Fruit fly (Drosophila melanogaster) whole organism, embryonic: ENCODE measurements around the gene UbcE2H.

ENCODE experiments used
- Abd-B ChIP-seq: fragments of 200-800 bp; sonication (Bioruptor generic); optimal IDR thresholded peaks from 2 replicates; lab custom pipeline; 2018; ENCODE audit warnings: missing biosample characterization, mild to moderate bottlenecking, missing genetic modification characterization, moderate library complexity
- CG11504 ChIP-seq: fragments of 200-800 bp; sonication (Bioruptor generic); optimal IDR thresholded peaks from 3 replicates; lab custom pipeline; 2019; ENCODE audit warnings: missing biosample characterization, mild to moderate bottlenecking, missing genetic modification characterization, moderate library complexity
- CG12299 ChIP-seq: fragments of 200-800 bp; sonication (Bioruptor generic); optimal IDR thresholded peaks from 2 replicates; lab custom pipeline; 2018; ENCODE audit warnings: missing biosample characterization, mild to moderate bottlenecking, missing genetic modification characterization
- CG12391 ChIP-seq: fragments of 200-800 bp; sonication (Bioruptor generic); optimal IDR thresholded peaks from 3 replicates; lab custom pipeline; 2018; ENCODE audit warnings: missing biosample characterization, mild to moderate bottlenecking, missing genetic modification characterization, moderate library complexity
- CG12744 ChIP-seq: fragments of 200-800 bp; sonication (Bioruptor generic); optimal IDR thresholded peaks from 2 replicates; lab custom pipeline; 2016; ENCODE audit warnings: missing biosample characterization, missing genetic modification characterization
- CG13775 ChIP-seq: fragments of 200-800 bp; sonication (Bioruptor generic); optimal IDR thresholded peaks from 3 replicates; lab custom pipeline; 2017; ENCODE audit warnings: missing biosample characterization, mild to moderate bottlenecking, missing genetic modification characterization
- CG15601 ChIP-seq: fragments of 200-800 bp; sonication (Bioruptor generic); optimal IDR thresholded peaks from 3 replicates; lab custom pipeline; 2019; ENCODE audit warnings: missing biosample characterization, mild to moderate bottlenecking, missing genetic modification characterization, moderate library complexity
- CG17829 ChIP-seq: fragments of 200-800 bp; optimal IDR thresholded peaks from 2 replicates; lab custom pipeline; 2019; ENCODE audit warnings: missing biosample characterization, mild to moderate bottlenecking, missing genetic modification characterization, moderate library complexity
- CG18011 ChIP-seq: fragments of 200-800 bp; sonication (Bioruptor generic); optimal IDR thresholded peaks from 2 replicates; lab custom pipeline; 2017; ENCODE audit warnings: missing biosample characterization, missing genetic modification characterization, mild to moderate bottlenecking, moderate library complexity, missing genotype
- CG2129 ChIP-seq: fragments of 200-800 bp; sonication (Bioruptor generic); IDR thresholded peaks from 2 replicates; pipeline ENCODE4 v1.3.6; 2022; ENCODE audit warnings: missing biosample characterization, missing genetic modification characterization; ENCODE audit not compliant: partially characterized antibody
- CG2875 ChIP-seq: fragments of 200-800 bp; sonication (Bioruptor generic); optimal IDR thresholded peaks from 2 replicates; lab custom pipeline; 2017; ENCODE audit warnings: missing biosample characterization, mild to moderate bottlenecking, missing genetic modification characterization, missing genetic modification reagents
- CG3065 ChIP-seq: fragments of 200-800 bp; sonication (Bioruptor generic); optimal IDR thresholded peaks from 2 replicates; lab custom pipeline; 2016; ENCODE audit warnings: missing biosample characterization, missing genetic modification characterization
- CG32767 ChIP-seq: fragments of 200-800 bp; sonication (Bioruptor generic); IDR thresholded peaks from 2 replicates; pipeline ENCODE4 v1.3.6; 2022; ENCODE audit warnings: missing biosample characterization, missing genetic modification characterization
- CG34224 ChIP-seq: fragments of 200-800 bp; sonication (Bioruptor generic); IDR thresholded peaks from 3 replicates; pipeline ENCODE4 v1.3.6; 2022; ENCODE audit warnings: missing biosample characterization, missing genetic modification characterization; ENCODE audit not compliant: partially characterized antibody
- CG34376 ChIP-seq: fragments of 200-800 bp; sonication (Bioruptor generic); optimal IDR thresholded peaks from 2 replicates; lab custom pipeline; 2018; ENCODE audit warnings: missing biosample characterization, mild to moderate bottlenecking, missing genetic modification characterization
- CG34422 ChIP-seq: fragments of 200-800 bp; sonication (Bioruptor generic); IDR thresholded peaks from 3 replicates; pipeline ENCODE4 v1.3.6; 2022; ENCODE audit warnings: missing biosample characterization, missing genetic modification characterization
- CG3995 ChIP-seq: fragments of 200-800 bp; sonication (Bioruptor generic); optimal IDR thresholded peaks from 3 replicates; lab custom pipeline; 2016; ENCODE audit warnings: missing biosample characterization, missing genetic modification characterization
- CG4360 ChIP-seq: fragments of 200-800 bp; sonication (Bioruptor generic); IDR thresholded peaks from 2 replicates; pipeline ENCODE4 v1.3.6; 2022; ENCODE audit warnings: missing biosample characterization, missing genetic modification characterization
- CG6791 ChIP-seq: fragments of 200-800 bp; sonication (Bioruptor generic); IDR thresholded peaks from 3 replicates; pipeline ENCODE4 v1.3.6; 2022; ENCODE audit warnings: missing biosample characterization, missing genetic modification characterization; ENCODE audit not compliant: partially characterized antibody
- CG6854 ChIP-seq: fragments of 200-800 bp; sonication (Bioruptor generic); optimal IDR thresholded peaks from 3 replicates; lab custom pipeline; 2017; ENCODE audit warnings: missing biosample characterization, mild to moderate bottlenecking, missing genetic modification characterization
- CG7987 ChIP-seq: fragments of 200-800 bp; sonication (Bioruptor generic); optimal IDR thresholded peaks from 2 replicates; lab custom pipeline; 2018; ENCODE audit warnings: missing biosample characterization, mild to moderate bottlenecking, missing genetic modification characterization, moderate library complexity
- Dll ChIP-seq: fragments of 200-800 bp; sonication (Bioruptor generic); IDR thresholded peaks from 4 replicates; pipeline ENCODE4 v1.3.6; 2022; ENCODE audit warnings: missing biosample characterization, missing genetic modification characterization; ENCODE audit not compliant: partially characterized antibody
- Doc3 ChIP-seq: fragments of 200-800 bp; sonication (Bioruptor generic); IDR thresholded peaks from 3 replicates; pipeline ENCODE4 v1.3.6; 2022; ENCODE audit warnings: missing biosample characterization, missing genetic modification characterization; ENCODE audit not compliant: partially characterized antibody
- E2f2 ChIP-seq: fragments of 200-800 bp; sonication (Bioruptor generic); IDR thresholded peaks from 2 replicates; pipeline ENCODE4 v1.3.6; 2022; ENCODE audit warnings: missing biosample characterization, missing genetic modification characterization
- Ets65A ChIP-seq: fragments of 200-800 bp; sonication (Bioruptor generic); peaks from one replicate; lab custom pipeline; 2016; ENCODE audit warnings: missing biosample characterization, missing genetic modification characterization
- HmgZ ChIP-seq: fragments of 200-800 bp; sonication (Bioruptor generic); optimal IDR thresholded peaks from 2 replicates; lab custom pipeline; 2018; ENCODE audit warnings: missing biosample characterization, mild to moderate bottlenecking, missing genetic modification characterization
- Med ChIP-seq: fragments of 200-800 bp; sonication (Bioruptor generic); peaks from one replicate; lab custom pipeline; 2016; ENCODE audit warnings: missing biosample characterization, missing genetic modification characterization, mild to moderate bottlenecking, inconsistent platforms, moderate library complexity
- Mes4 ChIP-seq: fragments of 200-800 bp; sonication (Bioruptor generic); optimal IDR thresholded peaks from 2 replicates; lab custom pipeline; 2016; ENCODE audit warnings: missing biosample characterization, missing genetic modification characterization
- Myb ChIP-seq: fragments of 200-800 bp; sonication (Bioruptor generic); optimal IDR thresholded peaks from 2 replicates; lab custom pipeline; 2016; ENCODE audit warnings: missing biosample characterization, missing genetic modification characterization
- Nf-YC ChIP-seq: fragments of 200-800 bp; optimal IDR thresholded peaks from 3 replicates; lab custom pipeline; 2019; ENCODE audit warnings: missing biosample characterization, mild to moderate bottlenecking, missing genetic modification characterization, moderate library complexity
- Opbp ChIP-seq: fragments of 200-800 bp; sonication (Bioruptor generic); IDR thresholded peaks from 3 replicates; pipeline ENCODE4 v1.3.6; 2022; ENCODE audit warnings: missing biosample characterization, missing genetic modification characterization; ENCODE audit not compliant: partially characterized antibody
- Scr ChIP-seq: fragments of 200-800 bp; sonication (Bioruptor generic); IDR thresholded peaks from 2 replicates; pipeline ENCODE4 v1.3.6; 2022; ENCODE audit warnings: missing biosample characterization, missing genetic modification characterization; ENCODE audit not compliant: partially characterized antibody
- Trl ChIP-seq, 3 experiments: fragments of >200 bp in 2 of 3; fragments of 200-800 bp in 1 of 3; sonication (Bioruptor generic) in 1 of 3; optimal IDR thresholded peaks; 2 replicates in 1 of 3; 3 replicates in 2 of 3; lab custom pipeline; 2016 to 2017; ENCODE audit warnings: missing biosample characterization in 1 of 3, missing genetic modification characterization in 1 of 3
- ara ChIP-seq: fragments of 200-800 bp; sonication (Bioruptor generic); IDR thresholded peaks from 2 replicates; pipeline ENCODE4 v1.3.6; 2022; ENCODE audit warnings: missing biosample characterization, missing genetic modification characterization
- ato ChIP-seq: fragments of 200-800 bp; sonication (Bioruptor generic); IDR thresholded peaks from 2 replicates; pipeline ENCODE4 v1.3.6; 2022; ENCODE audit warnings: missing biosample characterization, missing genetic modification characterization; ENCODE audit not compliant: partially characterized antibody
- az2 ChIP-seq: fragments of 200-800 bp; sonication (Bioruptor generic); optimal IDR thresholded peaks from 3 replicates; lab custom pipeline; 2016; ENCODE audit warnings: missing biosample characterization, missing genetic modification characterization
- ewg ChIP-seq: fragments of 200-800 bp; sonication (Bioruptor generic); optimal IDR thresholded peaks from 3 replicates; lab custom pipeline; 2017; ENCODE audit warnings: mild to moderate bottlenecking, missing biosample characterization, missing genetic modification reagents, missing genetic modification characterization
- hbn ChIP-seq: fragments of 200-800 bp; sonication (Bioruptor generic); IDR thresholded peaks from 2 replicates; pipeline ENCODE4 v1.3.6; 2022; ENCODE audit warnings: missing biosample characterization, missing genetic modification characterization; ENCODE audit not compliant: partially characterized antibody
- nerfin-2 ChIP-seq: fragments of 200-800 bp; sonication (Bioruptor generic); IDR thresholded peaks from 2 replicates; pipeline ENCODE4 v1.3.6; 2022; ENCODE audit warnings: missing biosample characterization, missing genetic modification characterization; ENCODE audit not compliant: partially characterized antibody
- onecut ChIP-seq: fragments of 200-800 bp; sonication (Bioruptor generic); IDR thresholded peaks from 2 replicates; pipeline ENCODE4 v1.3.6; 2022; ENCODE audit warnings: missing biosample characterization, missing genetic modification characterization
- pfk ChIP-seq: fragments of 200-800 bp; sonication (Bioruptor generic); optimal IDR thresholded peaks from 2 replicates; lab custom pipeline; 2018; ENCODE audit warnings: missing biosample characterization, mild to moderate bottlenecking, missing genetic modification characterization, moderate library complexity
- psq ChIP-seq: fragments of 200-800 bp; sonication (Bioruptor generic); optimal IDR thresholded peaks from 2 replicates; lab custom pipeline; 2017; ENCODE audit warnings: missing biosample characterization, missing genetic modification characterization
- row ChIP-seq: fragments of 200-800 bp; sonication (Bioruptor generic); IDR thresholded peaks from 3 replicates; pipeline ENCODE4 v1.3.6; 2022; ENCODE audit warnings: missing biosample characterization, missing genetic modification characterization
- seq ChIP-seq: fragments of 200-800 bp; sonication (Bioruptor generic); IDR thresholded peaks from 2 replicates; pipeline ENCODE4 v1.3.6; 2022; ENCODE audit warnings: missing biosample characterization, missing genetic modification characterization
- ssp ChIP-seq: fragments of 200-800 bp; sonication (Bioruptor generic); IDR thresholded peaks from 2 replicates; pipeline ENCODE4 v1.3.6; 2022; ENCODE audit warnings: missing biosample characterization, missing genetic modification characterization
- trem ChIP-seq: fragments of 200-800 bp; optimal IDR thresholded peaks from 3 replicates; lab custom pipeline; 2019; ENCODE audit warnings: missing biosample characterization, mild to moderate bottlenecking, missing genetic modification characterization, moderate library complexity
- ttk ChIP-seq: fragments of 200-800 bp; sonication (Bioruptor generic); IDR thresholded peaks from 2 replicates; pipeline ENCODE4 v2.1.2; 2022; ENCODE audit warnings: missing biosample characterization, missing genetic modification characterization

Gene UbcE2H

dm6 chrX:8129204-8129997 is 35.5 kb upstream of the UbcE2H start, which contains the start of gene CG2116 (continued):
- TF ChIP-seq trem (tag; lab: Kevin White, UChicago) (peak; percentile 36), CG4360 (peak; percentile 54), az2 (GFP tag; lab: Kevin White, UChicago) (no peak), seq (GFP tag; lab: Robert Waterston, UW) (no peak), CG32767 (GFP tag; lab: Robert Waterston, UW) (no peak), hbn (GFP tag; lab: Robert Waterston, UW) (peak; percentile 59; the same call in 1 of the 2 replicates), Opbp (GFP tag; lab: Robert Waterston, UW) (peak; percentile 43; the same call in 2 of the 3 replicates), CG34224 (GFP tag; lab: Robert Waterston, UW) (peak; percentile 53; the same call in 2 of the 3 replicates), nerfin-2 (GFP tag; lab: Robert Waterston, UW) (0 out of 2 replicates have a peak, but pooled peaks have one; percentile 23), CG6854 (GFP tag; lab: Kevin White, UChicago) (no peak), ato (peak; percentile 63), CG7987 (GFP tag; lab: Kevin White, UChicago) (no peak), CG34422 (0 out of 3 replicates have a peak, but pooled peaks have one; percentile 16), CG17829 (tag; lab: Kevin White, UChicago) (peak; percentile 3), CG3065 (GFP tag; lab: Kevin White, UChicago) (no peak), CG12391 (tag; lab: Kevin White, UChicago) (peak; percentile 22), ssp (GFP tag; lab: Robert Waterston, UW) (peak; percentile 57; the same call in 1 of the 2 replicates), Dll (GFP tag; lab: Robert Waterston, UW) (peak; percentile 79), Nf-YC (peak; percentile 20), E2f2 (GFP tag; lab: Robert Waterston, UW) (peak; percentile 84), ara (no peak), CG12299 (tag; lab: Kevin White, UChicago) (no peak), Ets65A (GFP tag; lab: Kevin White, UChicago) (peak; percentile 70), CG6791 (GFP tag; lab: Robert Waterston, UW) (peak; percentile 64), Abd-B (GFP tag; lab: Kevin White, UChicago) (peak; percentile 6), CG2875 (GFP tag; lab: Kevin White, UChicago) (no peak), Scr (GFP tag; lab: Robert Waterston, UW) (peak; percentile 79), Mes4 (GFP tag; lab: Kevin White, UChicago) (no peak), Trl (optimal IDR thresholded peaks at IDR 0.05; lab: Kevin White, UChicago) (no peak), Trl (GFP tag; optimal IDR thresholded peaks at IDR 0.05; lab: Kevin White, UChicago) (no peak), CG13775 (no peak), CG12744 (GFP tag; lab: Kevin White, UChicago) (no peak), Med (peak; percentile 74), Doc3 (GFP tag; lab: Robert Waterston, UW) (peak; percentile 64), pfk (no peak), CG18011 (GFP tag; lab: Kevin White, UChicago) (no peak), CG2129 (GFP tag; lab: Robert Waterston, UW) (0 out of 2 replicates have a peak, but pooled peaks have one; percentile 43), CG34376 (no peak), CG15601 (tag; lab: Kevin White, UChicago) (no peak), Myb (GFP tag; lab: Kevin White, UChicago) (peak; percentile 47), ttk (no peak), CG3995 (GFP tag; lab: Kevin White, UChicago) (peak; percentile 46), onecut (no peak), ewg (GFP tag; lab: Kevin White, UChicago) (peak; percentile 76), HmgZ (tag; lab: Kevin White, UChicago) (no peak), psq (GFP tag; lab: Kevin White, UChicago) (no peak), row (GFP tag; lab: Robert Waterston, UW) (peak; percentile 48; the same call in 2 of the 3 replicates), CG11504 (peak; percentile 25)
